Worm (Caenorhabditis elegans): ENCODE data around the gene C34E7.3.

ce11 chrX:12937521-12937920, 7.5 kb downstream of the C34E7.3 start:
- TF ChIP-seq nhr-237 (tag; optimal IDR thresholded peaks at IDR 0.05) (no peak), skn-1 (tag; optimal IDR thresholded peaks at IDR 0.05) (no peak), snpc-4 (tag; optimal IDR thresholded peaks at IDR 0.05) (no peak)
